Fruit fly (Drosophila melanogaster) whole organism, wandering third instar larva: ENCODE data around the gene CG14883.

ENCODE experiments used
- Abd-B ChIP-seq: fragments of >200 bp; optimal IDR thresholded peaks from 2 replicates; lab custom pipeline; 2017; ENCODE audit warnings: missing biosample characterization, missing genetic modification characterization
- Hr78 ChIP-seq: fragments of >200 bp; optimal IDR thresholded peaks from 2 replicates; lab custom pipeline; 2017; ENCODE audit warnings: missing biosample characterization, missing genetic modification characterization

DNA sequence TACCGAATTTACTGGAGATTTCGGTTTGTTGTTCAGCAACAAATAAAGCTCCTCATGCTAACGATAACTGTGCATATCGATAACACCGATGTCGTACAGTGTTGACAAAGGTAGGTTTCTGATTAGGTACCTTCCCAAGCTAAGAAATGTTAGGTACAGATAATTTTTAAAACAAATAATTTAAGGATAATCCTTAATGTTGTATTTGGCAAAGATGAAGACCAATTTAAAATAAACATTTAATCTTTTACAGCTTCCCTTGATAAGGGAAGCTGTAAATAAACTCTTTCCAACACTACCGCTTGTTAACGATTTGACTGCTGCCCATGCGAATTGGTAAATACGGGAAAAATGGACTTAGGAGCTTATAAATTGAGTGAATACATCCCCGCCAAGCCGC is 12.9 kb upstream of the CG14883 start, which contains the start of the genes Ttc1 and CG14882:
- TF ChIP-seq Abd-B (GFP tag; lab: Kevin White, UChicago) (no peak), Hr78 (GFP tag; lab: Kevin White, UChicago) (no peak)
